Worm (Caenorhabditis elegans) whole organism, late embryonic: Measurements from ENCODE around the gene rpn-6.2.

Source experiments
- ceh-34 ChIP-seq: sonication (generic microtip); optimal IDR thresholded peaks from 2 replicates; lab custom pipeline; 2016; ENCODE audit warnings: mild to moderate bottlenecking, missing genetic modification characterization, missing compliant biosample characterization
- ceh-48 ChIP-seq: sonication (generic microtip); optimal IDR thresholded peaks from 2 replicates; lab custom pipeline; 2016; ENCODE audit warnings: missing genetic modification characterization, inconsistent platforms, missing compliant biosample characterization
- dmd-4 ChIP-seq: sonication (generic microtip); optimal IDR thresholded peaks from 2 replicates; lab custom pipeline; 2016; ENCODE audit warnings: borderline replicate concordance, missing genetic modification characterization, missing compliant biosample characterization
- nfya-1 ChIP-seq: sonication (generic microtip); optimal IDR thresholded peaks from 2 replicates; lab custom pipeline; 2017; ENCODE audit warnings: missing genetic modification characterization, mild to moderate bottlenecking, missing compliant biosample characterization, antibody characterized with exemption, moderate library complexity
- nhr-11 ChIP-seq: fragments of 150-350 bp; optimal IDR thresholded peaks from 2 replicates; lab custom pipeline; 2014; ENCODE audit warnings: missing biosample characterization, missing genetic modification characterization
- npax-4 ChIP-seq: sonication (generic microtip); optimal IDR thresholded peaks from 2 replicates; lab custom pipeline; 2016; ENCODE audit warnings: missing genetic modification characterization, missing compliant biosample characterization

DNA sequence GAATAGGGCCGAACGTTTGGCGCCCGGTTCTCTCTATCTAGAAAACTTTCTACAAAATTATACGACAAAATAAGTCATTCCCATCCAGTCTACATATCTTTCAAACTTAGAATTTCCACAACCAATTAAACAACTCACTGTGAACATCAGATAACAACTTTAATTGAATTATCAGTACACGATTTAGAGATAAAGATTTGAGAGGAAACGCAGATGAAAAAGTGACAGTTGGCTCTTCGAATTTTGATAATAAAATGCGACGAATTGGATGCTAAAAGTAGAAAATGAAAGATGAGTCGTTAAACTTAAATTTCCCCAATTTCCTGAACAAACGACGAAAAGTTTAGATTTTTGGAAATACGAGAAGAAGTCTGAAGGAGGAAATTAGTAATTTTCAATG, 33.2 kb upstream of the rpn-6.2 start:
- no peak for TF ChIP-seq ceh-48 (tag; lab: Kevin White, UChicago)
- TF ChIP-seq npax-4: no peak
- no peak for TF ChIP-seq ceh-34 (tag; lab: Kevin White, UChicago)
- TF ChIP-seq nfya-1 (tag; lab: Kevin White, UChicago): no peak
- no peak for TF ChIP-seq dmd-4 (tag; lab: Kevin White, UChicago)
- TF ChIP-seq nhr-11 (tag; lab: Kevin White, UChicago): no peak
